Worm (Caenorhabditis elegans): ENCODE results near the gene srw-143.
"Not testable (repeated sequence)": the region's sequence is repeated elsewhere in the genome, so short reads cannot be mapped to it uniquely, and the experiment has no call there.

srw-143 gene

DNA sequence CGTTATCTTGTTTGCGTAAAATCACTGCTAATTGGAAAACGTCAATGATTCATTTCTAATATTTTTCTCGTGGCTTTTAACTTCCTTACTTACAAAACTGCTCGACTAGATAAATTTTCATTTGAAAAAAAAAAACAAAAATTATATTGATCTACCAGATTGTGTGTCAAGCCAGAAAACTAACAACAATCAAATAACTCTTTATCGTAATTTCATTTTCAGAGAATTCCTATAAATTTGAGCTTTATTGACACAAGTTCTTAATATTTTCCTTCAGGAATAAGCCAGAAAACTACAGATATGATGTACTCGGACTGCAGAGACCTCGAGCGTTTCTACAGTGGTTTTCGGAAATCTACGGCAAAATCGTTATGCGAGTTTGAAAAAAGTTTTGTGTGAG lies 35.0 kb upstream of the srw-143 start, which contains the start of gene srw-124:
TSS of gene srw-124 (plus strand) at position 301 of the 400 bp plus-strand sequence.
- no peak for TF ChIP-seq pax-3 (tag; optimal IDR thresholded peaks at IDR 0.05)

DNA sequence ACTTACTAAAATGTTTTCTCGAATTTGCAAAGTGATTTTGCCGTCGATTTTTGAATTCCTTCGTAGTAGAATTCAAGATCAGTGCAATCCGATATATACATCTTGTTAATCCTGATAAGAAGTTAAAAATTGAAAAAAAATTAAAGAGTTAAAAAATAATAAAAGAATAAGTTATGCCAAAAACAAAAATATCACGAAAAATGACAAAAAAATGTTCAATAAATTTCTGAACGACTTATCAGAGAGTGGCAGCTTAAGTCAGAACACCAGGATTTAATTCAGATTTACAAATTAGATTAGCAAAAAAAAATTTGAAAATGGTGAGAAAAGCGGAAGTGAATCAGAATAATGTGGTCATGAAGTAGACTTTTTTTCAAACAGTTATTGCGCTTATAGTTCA lies 34.0 kb upstream of the srw-143 start, which contains the start of gene srw-123:
TSS of gene srw-123 (minus strand) at position 101 of the 400 bp plus-strand sequence.
- TF ChIP-seq unc-86 (tag; optimal IDR thresholded peaks at IDR 0.05); vab-15 (tag; optimal IDR thresholded peaks at IDR 0.05); efl-3 (GFP tag; optimal IDR thresholded peaks at IDR 0.05): not testable (repeated sequence)

DNA sequence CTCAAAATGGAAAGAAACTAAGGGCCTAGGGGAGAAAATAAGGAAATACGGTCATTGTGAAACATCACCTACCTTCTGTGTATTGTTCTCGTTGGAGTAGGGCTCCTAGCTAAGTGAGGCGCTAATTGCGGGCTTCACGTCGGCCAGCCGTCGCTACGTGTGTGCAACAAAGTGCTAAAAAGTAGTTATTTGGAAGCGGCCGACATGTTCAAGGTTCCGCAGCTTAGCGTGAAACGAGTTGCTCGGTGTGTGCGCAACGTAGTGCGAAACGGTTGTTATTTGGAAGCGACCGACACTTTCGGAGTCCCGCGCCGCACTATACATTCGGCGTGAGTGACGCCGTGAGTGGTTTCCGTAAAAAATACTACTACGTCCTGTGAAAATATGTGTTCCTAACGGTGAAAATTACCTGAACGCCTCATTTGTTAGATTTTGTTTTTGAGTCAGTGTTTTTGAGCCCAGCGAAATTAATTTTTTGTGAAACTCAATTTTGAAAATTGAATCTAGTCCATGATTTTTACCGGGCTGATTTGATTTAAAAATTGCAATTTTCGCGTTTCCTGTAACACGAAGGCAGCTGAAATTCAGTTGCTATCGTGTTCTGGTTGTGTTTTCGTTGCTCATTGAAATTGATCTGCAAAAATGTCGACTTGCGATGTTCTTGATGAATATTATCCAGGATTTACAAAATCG lies 30.1 kb upstream of the srw-143 start, which contains the start of gene srw-129:
TSS of gene srw-129 (plus strand) at position 643 of the 693 bp plus-strand sequence.
- TF ChIP-seq mab-9 (GFP tag; IDR thresholded peaks at IDR 0.05), result no peak
- TF ChIP-seq egl-27 (tag; optimal IDR thresholded peaks at IDR 0.05), result no peak
- TF ChIP-seq fkh-8 (tag; optimal IDR thresholded peaks at IDR 0.05), result no peak
- no peak for TF ChIP-seq mef-2 (tag; optimal IDR thresholded peaks at IDR 0.05)
- no peak for TF ChIP-seq ama-1 (optimal IDR thresholded peaks at IDR 0.05)
- no peak for TF ChIP-seq pax-3 (tag; optimal IDR thresholded peaks at IDR 0.05)
- TF ChIP-seq fkh-4 (tag; optimal IDR thresholded peaks at IDR 0.05; ENCODE audit: borderline replicate concordance), result no peak
- no peak for TF ChIP-seq unc-62 (GFP tag; optimal IDR thresholded peaks at IDR 0.05)
- TF ChIP-seq C04F5.9 (tag; optimal IDR thresholded peaks at IDR 0.05), result no peak
- no peak for TF ChIP-seq efl-3 (GFP tag; optimal IDR thresholded peaks at IDR 0.05)
- TF ChIP-seq aly-2 (tag; optimal IDR thresholded peaks at IDR 0.05), result no peak
- TF ChIP-seq nhr-237 (tag; optimal IDR thresholded peaks at IDR 0.05), result no peak
- no peak for TF ChIP-seq dpl-1 (GFP tag; optimal IDR thresholded peaks at IDR 0.05)

DNA sequence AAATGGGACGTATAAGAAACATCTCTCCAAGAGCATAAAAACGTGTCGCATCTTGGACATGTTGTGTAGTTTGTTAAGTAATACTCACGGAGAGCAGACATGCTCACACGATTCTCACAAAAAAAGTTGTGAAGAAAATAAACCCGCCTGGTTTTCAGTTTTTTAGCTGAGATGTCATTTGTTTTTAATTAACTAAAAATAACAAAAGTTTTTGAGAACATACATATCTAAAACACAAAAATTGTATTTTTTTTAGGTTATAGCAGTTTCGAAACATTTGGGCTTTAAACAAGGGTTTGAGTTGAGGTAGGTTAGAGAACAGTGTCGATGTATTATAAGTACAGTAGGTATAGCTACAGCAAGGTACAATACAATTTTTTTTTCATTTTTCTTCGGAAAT lies 23.5 kb upstream of the srw-143 start, which contains the start of gene srh-88:
TSS of gene srh-88 (minus strand) at position 101 of the 400 bp plus-strand sequence.
- TF ChIP-seq ceh-8 (GFP tag; optimal IDR thresholded peaks at IDR 0.05) (no peak), lin-13 (GFP tag; optimal IDR thresholded peaks at IDR 0.05) (no peak), fkh-4 (tag; optimal IDR thresholded peaks at IDR 0.05; ENCODE audit: borderline replicate concordance) (no peak), ets-5 (GFP tag; IDR thresholded peaks at IDR 0.05) (no peak), alr-1 (tag; optimal IDR thresholded peaks at IDR 0.05; ENCODE audit: borderline replicate concordance) (no peak), ceh-90 (tag; optimal IDR thresholded peaks at IDR 0.05) (no peak), hpl-2 (GFP tag; optimal IDR thresholded peaks at IDR 0.05) (no peak), nhr-28 (tag; optimal IDR thresholded peaks at IDR 0.05) (no peak), unc-98 (GFP tag; IDR thresholded peaks at IDR 0.05) (no peak), nhr-19 (GFP tag; conservative IDR thresholded peaks at IDR 0.05) (no peak), aha-1 (tag; optimal IDR thresholded peaks at IDR 0.05) (no peak), ceh-82 (tag; optimal IDR thresholded peaks at IDR 0.05) (no peak), hlh-4 (tag; optimal IDR thresholded peaks at IDR 0.05) (no peak), mdl-1 (tag; optimal IDR thresholded peaks at IDR 0.05) (no peak)

DNA sequence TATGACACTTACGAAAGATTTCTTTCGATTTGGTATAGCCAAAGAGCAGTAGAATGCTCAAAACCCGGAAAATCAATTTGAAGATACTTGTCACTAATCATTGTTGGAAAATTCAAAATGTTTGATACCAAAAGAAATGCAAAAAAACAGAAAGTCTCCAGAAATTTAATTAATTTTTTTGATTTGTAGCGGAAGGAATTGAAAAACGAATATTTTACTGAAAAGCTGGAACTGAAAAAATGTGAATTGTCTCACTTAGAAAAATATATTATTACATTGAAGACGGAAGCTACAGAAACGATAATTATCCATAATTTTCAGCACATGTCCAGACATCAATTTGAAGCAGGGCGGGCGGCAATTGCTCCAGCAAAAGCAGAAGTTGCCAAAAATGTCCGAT lies 21.7 kb upstream of the srw-143 start, which contains the start of gene srw-138:
TSS of gene srw-138 (minus strand) at position 101 of the 400 bp plus-strand sequence.
- no peak for TF ChIP-seq dsc-1 (tag; optimal IDR thresholded peaks at IDR 0.05)
- TF ChIP-seq nhr-12 (tag; optimal IDR thresholded peaks at IDR 0.05), result no peak

DNA sequence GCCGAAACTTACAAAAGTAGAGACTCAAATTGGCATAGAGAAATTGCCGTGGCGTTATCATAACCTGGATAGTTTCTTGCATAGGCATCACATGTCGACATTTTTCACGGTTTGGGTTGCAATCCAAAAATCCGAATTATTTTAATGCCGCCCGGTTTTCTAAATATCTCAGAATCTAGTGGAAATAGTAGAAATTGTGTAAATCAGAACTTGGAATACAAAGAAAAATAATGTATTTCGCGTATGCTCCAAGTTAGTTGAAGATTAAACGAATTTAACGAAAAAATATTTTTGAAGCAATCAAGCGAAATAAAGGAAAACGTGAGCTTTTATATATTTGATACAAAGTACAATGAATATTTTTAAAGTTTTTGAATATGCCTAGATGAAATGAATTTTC lies 19.6 kb upstream of the srw-143 start, which contains the start of gene srw-144:
TSS of gene srw-144 (minus strand) at position 101 of the 400 bp plus-strand sequence.
- no peak for TF ChIP-seq efl-1 (optimal IDR thresholded peaks at IDR 0.05)
- TF ChIP-seq efl-1 (GFP tag; optimal IDR thresholded peaks at IDR 0.05 in 1 of 2), result peak in 1 of 2 experiments; percentile 5
- no peak for TF ChIP-seq lir-3 (tag; optimal IDR thresholded peaks at IDR 0.05; ENCODE audit: poor library complexity)
- TF ChIP-seq sptf-1 (tag; optimal IDR thresholded peaks at IDR 0.05), result no peak
- TF ChIP-seq F16B12.6 (tag; optimal IDR thresholded peaks at IDR 0.05), result no peak
- TF ChIP-seq jun-1 (tag; optimal IDR thresholded peaks at IDR 0.05), result no peak
